Fruit fly (Drosophila melanogaster) Kc167 (cell line): Measurements from ENCODE around the gene CG6126.

Source experiments
- h ChIP-seq: fragments of >200 bp; optimal IDR thresholded peaks from 3 replicates; lab custom pipeline; 2018; ENCODE audit warnings: missing external identifiers
- ttk ChIP-seq: sonication (Bioruptor generic); optimal IDR thresholded peaks from 2 replicates; lab custom pipeline; 2017; ENCODE audit warnings: missing external identifiers

DNA sequence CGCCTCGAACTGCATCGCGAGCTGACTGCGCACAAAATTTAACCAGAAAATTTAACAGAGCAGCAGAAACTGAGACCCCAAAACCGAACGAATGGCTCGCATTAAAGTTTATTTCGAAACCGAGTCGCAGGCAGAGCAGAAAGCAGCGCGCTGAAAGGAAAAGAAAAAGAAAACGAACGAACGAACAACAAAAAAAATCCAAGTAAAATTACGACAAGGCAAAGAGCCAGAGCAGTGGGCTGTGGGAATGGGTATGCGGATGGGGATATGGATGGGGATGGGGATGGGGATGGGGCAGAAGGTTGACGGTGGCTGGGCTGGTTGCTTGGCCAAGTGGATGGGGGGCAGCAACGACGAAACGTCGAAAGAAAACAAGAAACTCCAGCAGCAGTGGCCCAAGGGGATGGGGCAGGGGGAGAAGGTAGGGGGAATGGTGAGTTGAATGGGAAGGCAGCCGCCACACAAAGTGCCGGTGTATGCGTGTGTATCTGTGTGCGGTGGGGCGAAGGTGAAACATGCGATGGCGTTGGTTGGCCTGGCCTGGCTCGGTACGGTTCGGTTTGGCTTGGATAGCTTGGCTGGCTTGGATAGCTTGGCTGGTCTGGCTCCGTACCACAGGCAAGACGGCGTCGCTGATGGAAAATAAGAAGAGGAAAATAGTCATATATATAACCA, 5.4 kb upstream of the CG6126 start:
- TF ChIP-seq ttk (lab: Kevin White, UChicago) (no peak), h (lab: Kevin White, UChicago) (no peak)
